Fruit fly (Drosophila melanogaster) whole organism, prepupa: ENCODE data around the gene ftz.

Experiments used
- Blimp-1 ChIP-seq: fragments of 200-800 bp; sonication (Bioruptor generic); optimal IDR thresholded peaks from 3 replicates; lab custom pipeline; 2017; ENCODE audit warnings: missing biosample characterization, missing genetic modification characterization, mild to moderate bottlenecking, moderate library complexity, missing genetic modification reagents
- CG10669 ChIP-seq: fragments of 200-800 bp; sonication (Bioruptor generic); optimal IDR thresholded peaks from 3 replicates; lab custom pipeline; 2018; ENCODE audit warnings: missing biosample characterization, mild to moderate bottlenecking, missing genetic modification characterization, moderate library complexity
- CG11294 ChIP-seq: fragments of 200-800 bp; sonication (Bioruptor generic); IDR thresholded peaks from 2 replicates; pipeline ENCODE4 v1.3.6; 2022; ENCODE audit warnings: missing biosample characterization, missing genetic modification characterization
- CG11762 ChIP-seq: fragments of 200-800 bp; sonication (Bioruptor generic); optimal IDR thresholded peaks from 3 replicates; lab custom pipeline; 2016; ENCODE audit warnings: missing biosample characterization, missing genetic modification characterization; ENCODE audit not compliant: insufficient read depth
- CG15336 ChIP-seq: fragments of 200-800 bp; sonication (Bioruptor generic); IDR thresholded peaks from 2 replicates; pipeline ENCODE4 v1.3.6; 2022; ENCODE audit warnings: missing biosample characterization, missing genetic modification characterization
- CG1621 ChIP-seq: fragments of 200-800 bp; sonication (Bioruptor generic); optimal IDR thresholded peaks from 3 replicates; lab custom pipeline; 2018; ENCODE audit warnings: missing biosample characterization, mild to moderate bottlenecking, missing genetic modification characterization
- CG31627 ChIP-seq: fragments of 200-800 bp; sonication (Bioruptor generic); optimal IDR thresholded peaks from 3 replicates; lab custom pipeline; 2016; ENCODE audit warnings: missing biosample characterization, missing genetic modification characterization
- CG32006 ChIP-seq: fragments of 200-800 bp; sonication (Bioruptor generic); optimal IDR thresholded peaks from 3 replicates; lab custom pipeline; 2017; ENCODE audit warnings: missing biosample characterization, mild to moderate bottlenecking, missing genetic modification characterization
- CG34406 ChIP-seq: fragments of 200-800 bp; sonication (Bioruptor generic); optimal IDR thresholded peaks from 3 replicates; lab custom pipeline; 2016; ENCODE audit warnings: missing biosample characterization, missing genetic modification characterization
- CG3919 ChIP-seq: fragments of 200-800 bp; sonication (Bioruptor generic); optimal IDR thresholded peaks from 3 replicates; lab custom pipeline; 2016; ENCODE audit warnings: missing biosample characterization, missing genetic modification characterization
- CG4318 ChIP-seq: fragments of 200-800 bp; sonication (Bioruptor generic); optimal IDR thresholded peaks from 3 replicates; lab custom pipeline; 2017; ENCODE audit warnings: missing biosample characterization, mild to moderate bottlenecking, missing genetic modification characterization
- CG6163 ChIP-seq: fragments of 200-800 bp; sonication (Bioruptor generic); IDR thresholded peaks from 3 replicates; pipeline ENCODE4 v1.3.6; 2022; ENCODE audit warnings: missing biosample characterization, missing genetic modification characterization
- CG6276 ChIP-seq: fragments of 200-800 bp; sonication (Bioruptor generic); optimal IDR thresholded peaks from 2 replicates; lab custom pipeline; 2017; ENCODE audit warnings: missing biosample characterization, mild to moderate bottlenecking, missing genetic modification characterization
- CG6792 ChIP-seq: fragments of 200-800 bp; sonication (Bioruptor generic); optimal IDR thresholded peaks from 3 replicates; lab custom pipeline; 2016; ENCODE audit warnings: missing biosample characterization, missing genetic modification characterization
- CG7368 ChIP-seq: fragments of 200-800 bp; sonication (Bioruptor generic); optimal IDR thresholded peaks from 3 replicates; lab custom pipeline; 2016; ENCODE audit warnings: missing biosample characterization, missing genetic modification characterization
- CG8632 ChIP-seq: fragments of 200-800 bp; sonication (Bioruptor generic); optimal IDR thresholded peaks from 3 replicates; lab custom pipeline; 2016; ENCODE audit warnings: missing biosample characterization, missing genetic modification characterization
- Eip78C ChIP-seq: fragments of 200-800 bp; sonication (Bioruptor generic); peaks from one replicate; lab custom pipeline; 2016; ENCODE audit warnings: missing biosample characterization, missing genetic modification characterization
- Eip93F ChIP-seq: fragments of 200-800 bp; sonication (Bioruptor generic); optimal IDR thresholded peaks from 2 replicates; lab custom pipeline; 2016; ENCODE audit warnings: missing biosample characterization, mild to moderate bottlenecking, missing genetic modification characterization
- Ets21C ChIP-seq: fragments of 200-800 bp; sonication (Bioruptor generic); optimal IDR thresholded peaks from 3 replicates; lab custom pipeline; 2016; ENCODE audit warnings: missing biosample characterization, missing genetic modification characterization
- Ets96B ChIP-seq: fragments of 200-800 bp; optimal IDR thresholded peaks from 2 replicates; lab custom pipeline; 2019; ENCODE audit warnings: missing biosample characterization, mild to moderate bottlenecking, missing genetic modification characterization, moderate library complexity
- Gug ChIP-seq: fragments of 200-800 bp; sonication (Bioruptor generic); IDR thresholded peaks from 2 replicates; pipeline ENCODE4 v1.3.6; 2022; ENCODE audit warnings: missing biosample characterization, missing genetic modification characterization
- Hr38 ChIP-seq: sonication (Bioruptor generic); optimal IDR thresholded peaks from 2 replicates; lab custom pipeline; 2016; ENCODE audit warnings: missing biosample characterization, missing genetic modification characterization
- Hr4 ChIP-seq: fragments of 200-800 bp; sonication (Bioruptor generic); optimal IDR thresholded peaks from 3 replicates; lab custom pipeline; 2016; ENCODE audit warnings: missing biosample characterization, missing genetic modification characterization
- Met ChIP-seq: fragments of 200-800 bp; sonication (Bioruptor generic); optimal IDR thresholded peaks from 3 replicates; lab custom pipeline; 2016; ENCODE audit warnings: missing biosample characterization, missing genetic modification characterization
- OdsH ChIP-seq: fragments of 200-800 bp; sonication (Bioruptor generic); optimal IDR thresholded peaks from 3 replicates; lab custom pipeline; 2016; ENCODE audit warnings: missing biosample characterization, missing genetic modification characterization
- Sox102F ChIP-seq: fragments of 200-800 bp; sonication (Bioruptor generic); optimal IDR thresholded peaks from 2 replicates; lab custom pipeline; 2016; ENCODE audit warnings: missing biosample characterization, mild to moderate bottlenecking, missing genetic modification characterization
- Sox15 ChIP-seq: fragments of 200-800 bp; sonication (Bioruptor generic); optimal IDR thresholded peaks from 3 replicates; lab custom pipeline; 2016; ENCODE audit warnings: missing biosample characterization, missing genetic modification characterization
- acj6 ChIP-seq: fragments of 200-800 bp; sonication (Bioruptor generic); optimal IDR thresholded peaks from 3 replicates; lab custom pipeline; 2016; ENCODE audit warnings: missing biosample characterization, missing genetic modification characterization
- cyc ChIP-seq: fragments of 200-800 bp; sonication (Bioruptor generic); optimal IDR thresholded peaks from 3 replicates; lab custom pipeline; 2016; ENCODE audit warnings: missing biosample characterization, missing genetic modification characterization
- dac ChIP-seq: fragments of 200-800 bp; sonication (Bioruptor generic); optimal IDR thresholded peaks from 2 replicates; lab custom pipeline; 2017; ENCODE audit warnings: missing biosample characterization, mild to moderate bottlenecking, missing genetic modification characterization
- dsx ChIP-seq: fragments of 200-800 bp; optimal IDR thresholded peaks from 3 replicates; lab custom pipeline; 2019; ENCODE audit warnings: missing biosample characterization, mild to moderate bottlenecking, missing genetic modification characterization, moderate library complexity; ENCODE audit not compliant: poor library complexity, severe bottlenecking
- eg ChIP-seq: fragments of 200-800 bp; sonication (Bioruptor generic); IDR thresholded peaks from 3 replicates; pipeline ENCODE4 v1.3.6; 2022; ENCODE audit warnings: missing biosample characterization, missing genetic modification characterization
- esn ChIP-seq: fragments of 200-800 bp; sonication (Bioruptor generic); optimal IDR thresholded peaks from 2 replicates; lab custom pipeline; 2016; ENCODE audit warnings: missing biosample characterization, mild to moderate bottlenecking, missing genetic modification characterization, moderate library complexity
- fd85E ChIP-seq: fragments of 200-800 bp; sonication (Bioruptor generic); optimal IDR thresholded peaks from 3 replicates; lab custom pipeline; 2016; ENCODE audit warnings: missing biosample characterization, missing genetic modification characterization
- fkh ChIP-seq: fragments of 200-800 bp; sonication (Bioruptor generic); optimal IDR thresholded peaks from 3 replicates; lab custom pipeline; 2017; ENCODE audit warnings: missing biosample characterization, mild to moderate bottlenecking, missing genetic modification characterization, moderate library complexity
- lz ChIP-seq: fragments of 200-800 bp; sonication (Bioruptor generic); optimal IDR thresholded peaks from 3 replicates; lab custom pipeline; 2016; ENCODE audit warnings: missing biosample characterization, missing genetic modification characterization
- net ChIP-seq: fragments of 200-800 bp; sonication (Bioruptor generic); optimal IDR thresholded peaks from 3 replicates; lab custom pipeline; 2016; ENCODE audit warnings: missing biosample characterization, missing genetic modification characterization
- pdm3 ChIP-seq: fragments of 200-800 bp; sonication (Bioruptor generic); optimal IDR thresholded peaks from 3 replicates; lab custom pipeline; 2016; ENCODE audit warnings: missing biosample characterization, missing genetic modification characterization
- salr ChIP-seq, 2 experiments: fragments of 200-800 bp; sonication (Bioruptor generic); optimal IDR thresholded peaks; 3 replicates each; lab custom pipeline; 2016 to 2018; ENCODE audit warnings: missing biosample characterization in 2 of 2, missing genetic modification characterization in 2 of 2, mild to moderate bottlenecking in 1 of 2
- spab ChIP-seq: fragments of 200-800 bp; sonication (Bioruptor generic); optimal IDR thresholded peaks from 2 replicates; lab custom pipeline; 2017; ENCODE audit warnings: missing biosample characterization, mild to moderate bottlenecking, missing genetic modification characterization, missing genetic modification reagents
- svp ChIP-seq: fragments of 200-800 bp; sonication (Bioruptor generic); peaks from one replicate; lab custom pipeline; 2016; ENCODE audit warnings: missing biosample characterization, missing genetic modification characterization

ftz gene

DNA sequence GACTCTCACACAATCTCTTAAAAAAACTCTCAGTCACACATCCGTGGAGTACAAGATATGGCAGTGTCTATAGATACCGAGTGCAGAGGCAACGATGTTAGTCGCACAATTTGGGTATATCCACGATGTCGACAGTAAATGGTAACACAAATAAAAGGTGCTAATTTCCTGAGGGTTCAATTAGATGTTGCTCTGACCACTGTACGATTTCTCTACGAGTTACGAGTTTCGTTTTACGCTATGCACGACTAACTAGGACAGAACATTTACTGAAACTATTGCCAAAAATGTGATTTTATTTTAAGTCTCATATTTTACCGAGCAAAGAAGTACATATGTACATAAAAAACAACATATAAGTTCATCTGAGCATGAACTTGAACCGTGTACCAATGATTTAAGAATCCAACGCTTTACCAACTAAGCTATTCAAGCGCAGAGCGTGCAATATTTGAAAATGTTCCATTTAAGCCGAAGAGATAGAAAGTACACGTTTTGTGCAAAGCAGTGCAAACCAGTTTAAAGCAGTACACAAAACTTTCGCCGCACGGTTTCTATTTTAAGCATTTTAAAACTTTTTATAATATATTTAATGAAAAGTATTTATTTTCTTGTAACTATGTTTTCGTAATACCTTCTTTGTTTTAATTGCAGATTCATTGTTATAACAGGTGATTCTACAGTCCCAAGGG lies 45.1 kb upstream of the ftz start:
- TF ChIP-seq Blimp-1 (GFP tag; lab: Kevin White, UChicago): peak; percentile 2
- peak; percentile 51 for TF ChIP-seq Eip78C
- TF ChIP-seq svp: peak; percentile 36
- TF ChIP-seq esn: no peak
- TF ChIP-seq fkh (GFP tag; lab: Kevin White, UChicago): peak; percentile 22
- no peak for TF ChIP-seq CG6276 (GFP tag; lab: Kevin White, UChicago)

DNA sequence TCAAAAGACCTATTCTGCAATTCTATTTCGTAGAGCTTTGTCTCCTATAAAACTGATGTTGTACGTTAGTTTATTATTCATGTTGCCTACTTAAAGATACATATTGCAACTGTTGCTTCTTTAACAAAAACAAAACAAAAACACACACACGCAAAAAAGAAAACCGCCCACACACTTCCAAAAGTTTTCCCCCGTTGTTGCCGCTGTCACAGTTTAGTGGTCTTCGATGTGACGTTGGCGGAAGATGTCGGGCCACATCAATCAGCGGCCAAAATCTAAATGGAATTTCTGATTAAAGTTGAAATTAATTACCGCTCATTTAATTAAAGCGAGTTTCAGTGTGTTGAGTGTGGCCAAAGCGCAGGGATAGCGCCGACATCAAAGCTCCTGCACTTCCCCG lies 37.3 kb upstream of the ftz start:
- TF ChIP-seq CG3919 (GFP tag; lab: Kevin White, UChicago) (no peak), Met (GFP tag; lab: Kevin White, UChicago) (no peak), eg (GFP tag; lab: Robert Waterston, UW) (no peak), CG11762 (GFP tag; lab: Kevin White, UChicago) (no peak), spab (GFP tag; lab: Kevin White, UChicago) (no peak), lz (GFP tag; lab: Kevin White, UChicago) (no peak), Sox15 (no peak), pdm3 (no peak), cyc (GFP tag; lab: Kevin White, UChicago) (no peak), CG31627 (no peak), CG8632 (GFP tag; lab: Kevin White, UChicago) (no peak), Eip93F (no peak), net (GFP tag; lab: Kevin White, UChicago) (no peak), Ets21C (GFP tag; lab: Kevin White, UChicago) (no peak), Eip78C (no peak), CG6792 (GFP tag; lab: Kevin White, UChicago) (no peak), Hr38 (GFP tag; lab: Kevin White, UChicago) (no peak), svp (no peak)

DNA sequence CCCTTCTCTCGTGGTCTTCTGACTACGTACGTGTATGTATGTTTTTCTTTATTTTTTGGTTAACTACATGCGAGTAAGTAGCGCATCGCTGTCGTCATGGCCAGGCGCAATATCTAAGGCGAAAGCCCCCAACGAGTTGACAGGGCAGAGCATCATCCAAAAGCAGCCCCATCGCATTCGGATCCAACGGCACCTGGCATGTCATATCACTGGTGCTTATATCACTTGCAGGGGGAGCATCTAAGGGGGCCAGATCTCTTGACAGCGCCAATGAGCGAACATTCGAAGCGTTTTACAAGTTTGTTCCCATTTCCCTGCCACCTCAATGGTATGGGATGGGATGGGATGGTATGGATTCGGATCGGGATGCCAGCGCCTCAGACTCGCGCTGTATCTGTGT lies 35.9 kb upstream of the ftz start:
- TF ChIP-seq CG6163 (no peak), Hr4 (GFP tag; lab: Kevin White, UChicago) (no peak), Ets96B (tag; lab: Kevin White, UChicago) (no peak), acj6 (GFP tag; lab: Kevin White, UChicago) (no peak), CG10669 (GFP tag; lab: Kevin White, UChicago) (no peak), CG4318 (GFP tag; lab: Kevin White, UChicago) (no peak), CG11294 (no peak)
- TF ChIP-seq, all 60 proteins: peak for 0

- TF ChIP-seq svp: no peak
- no peak for TF ChIP-seq CG10669 (GFP tag; lab: Kevin White, UChicago)
- no peak for TF ChIP-seq CG15336 (GFP tag; lab: Robert Waterston, UW)
- TF ChIP-seq OdsH (GFP tag; lab: Kevin White, UChicago): no peak
- no peak for TF ChIP-seq CG34406 (GFP tag; lab: Kevin White, UChicago)
- no peak for TF ChIP-seq Gug (GFP tag; lab: Robert Waterston, UW)
- TF ChIP-seq spab (GFP tag; lab: Kevin White, UChicago): no peak
- no peak for TF ChIP-seq CG32006 (GFP tag; lab: Kevin White, UChicago)
- TF ChIP-seq, all 60 proteins: peak for 0
Observed at dm6 chr3R:6831698-6832097, 32.4 kb upstream of the ftz start.

- TF ChIP-seq CG3919 (GFP tag; lab: Kevin White, UChicago) (no peak), CG7368 (no peak), fd85E (GFP tag; lab: Kevin White, UChicago) (no peak), eg (GFP tag; lab: Robert Waterston, UW) (no peak), acj6 (GFP tag; lab: Kevin White, UChicago) (no peak), Sox102F (GFP tag; lab: Kevin White, UChicago) (no peak), CG6792 (GFP tag; lab: Kevin White, UChicago) (no peak), CG32006 (GFP tag; lab: Kevin White, UChicago) (no peak), CG1621 (no peak), Ets21C (GFP tag; lab: Kevin White, UChicago) (no peak), dsx (GFP tag; lab: Kevin White, UChicago) (no peak), salr (GFP tag; optimal IDR thresholded peaks at IDR 0.05; lab: Kevin White, UChicago) (no peak), net (GFP tag; lab: Kevin White, UChicago) (no peak), dac (GFP tag; lab: Kevin White, UChicago) (no peak)
Observed at dm6 chr3R:6838585-6838984, 25.5 kb upstream of the ftz start.
